Worm (Caenorhabditis elegans): ENCODE results near the gene glb-27.

glb-27 gene

ce11 chrII:8531181-8531759 lies 24.8 kb downstream of the glb-27 start, which contains the start of gene gldi-7:
gldi-7 (minus strand) TSS chrII:8531222.
- TF ChIP-seq efl-1 (optimal IDR thresholded peaks at IDR 0.05) (no peak), efl-1 (GFP tag; optimal IDR thresholded peaks at IDR 0.05 in 1 of 2) (peak in 1 of 2 experiments; percentile 54), blmp-1 (tag; optimal IDR thresholded peaks at IDR 0.05) (peak; percentile 11), Y116A8C.19 (tag; optimal IDR thresholded peaks at IDR 0.05; ENCODE audit: borderline replicate concordance) (no peak), nhr-47 (tag; optimal IDR thresholded peaks at IDR 0.05) (no peak), sptf-1 (tag; optimal IDR thresholded peaks at IDR 0.05) (no peak), unc-130 (tag; optimal IDR thresholded peaks at IDR 0.05) (no peak), pqm-1 (tag; optimal IDR thresholded peaks at IDR 0.05) (no peak), ceh-82 (tag; optimal IDR thresholded peaks at IDR 0.05) (no peak), isw-1 (GFP tag; IDR thresholded peaks at IDR 0.05) (no peak), mab-9 (GFP tag; IDR thresholded peaks at IDR 0.05) (no peak)

- TF ChIP-seq snu-23 (GFP tag; optimal IDR thresholded peaks at IDR 0.05) (peak; percentile 13), lin-39 (tag; optimal IDR thresholded peaks at IDR 0.05) (no peak), snpc-4 (tag; optimal IDR thresholded peaks at IDR 0.05) (no peak), elt-3 (tag; optimal IDR thresholded peaks at IDR 0.05) (peak in 1 of 6 experiments; percentile 29), mep-1 (tag; optimal IDR thresholded peaks at IDR 0.05) (peak; percentile 9), skn-1 (tag; optimal IDR thresholded peaks at IDR 0.05) (no peak), lsy-2 (tag; optimal IDR thresholded peaks at IDR 0.05) (peak in 1 of 2 experiments; percentile 13), blmp-1 (tag; optimal IDR thresholded peaks at IDR 0.05) (peak; percentile 75), nhr-85 (tag) (peak; percentile 60), lin-35 (GFP tag; optimal IDR thresholded peaks at IDR 0.05) (no peak), lin-14 (GFP tag; optimal IDR thresholded peaks at IDR 0.05) (peak; percentile 2)
These were observed 26.8 kb downstream of the glb-27 start for ce11 chrII:8529176-8529698.

ce11 chrII:8525133-8525736 lies 30.8 kb downstream of the glb-27 start, which contains the start of the genes prp-9 and mrps-18B:
prp-9 (minus strand) TSS chrII:8525396.
mrps-18B (plus strand) TSS chrII:8525681.
- TF ChIP-seq hlh-17 (GFP tag; optimal IDR thresholded peaks at IDR 0.05; ENCODE audit: borderline replicate concordance) (no peak), mef-2 (tag; optimal IDR thresholded peaks at IDR 0.05) (no peak), lin-13 (GFP tag; optimal IDR thresholded peaks at IDR 0.05) (no peak), nhr-47 (tag; optimal IDR thresholded peaks at IDR 0.05) (peak; percentile 31), pqm-1 (tag; optimal IDR thresholded peaks at IDR 0.05) (no peak), mep-1 (tag; optimal IDR thresholded peaks at IDR 0.05) (peak; percentile 87), hpl-2 (GFP tag; optimal IDR thresholded peaks at IDR 0.05) (no peak), ceh-63 (GFP tag; optimal IDR thresholded peaks at IDR 0.05) (no peak), alr-1 (tag; optimal IDR thresholded peaks at IDR 0.05; ENCODE audit: borderline replicate concordance) (no peak), rnt-1 (tag; optimal IDR thresholded peaks at IDR 0.05) (peak; percentile 4), grh-1 (GFP tag; IDR thresholded peaks at IDR 0.05) (no peak), fkh-4 (tag; optimal IDR thresholded peaks at IDR 0.05; ENCODE audit: borderline replicate concordance) (no peak), C34B4.2 (tag; optimal IDR thresholded peaks at IDR 0.05) (no peak), Y116A8C.19 (tag; optimal IDR thresholded peaks at IDR 0.05; ENCODE audit: borderline replicate concordance) (no peak), tbx-2 (tag; optimal IDR thresholded peaks at IDR 0.05) (no peak), mab-9 (GFP tag; IDR thresholded peaks at IDR 0.05) (no peak), efl-1 (optimal IDR thresholded peaks at IDR 0.05) (peak; percentile 30 to 53), efl-1 (GFP tag; optimal IDR thresholded peaks at IDR 0.05 in 1 of 2) (peak; percentile 38 to 42), tlp-1 (tag; optimal IDR thresholded peaks at IDR 0.05) (no peak), skn-1 (tag; optimal IDR thresholded peaks at IDR 0.05) (peak; percentile 6), unc-130 (tag; optimal IDR thresholded peaks at IDR 0.05) (peak; percentile 75), aly-2 (tag; optimal IDR thresholded peaks at IDR 0.05) (no peak), lin-39 (tag; optimal IDR thresholded peaks at IDR 0.05) (no peak), F16B12.6 (tag; optimal IDR thresholded peaks at IDR 0.05) (peak; percentile 83), dpl-1 (GFP tag; optimal IDR thresholded peaks at IDR 0.05) (peak in 2 of 3 experiments; percentile 25 to 56), nhr-12 (tag; optimal IDR thresholded peaks at IDR 0.05) (no peak), lin-14 (GFP tag; optimal IDR thresholded peaks at IDR 0.05) (peak; percentile 47), ztf-11 (tag; optimal IDR thresholded peaks at IDR 0.05) (no peak), nhr-237 (tag; optimal IDR thresholded peaks at IDR 0.05) (no peak), nhr-90 (tag; optimal IDR thresholded peaks at IDR 0.05; ENCODE audit: poor library complexity) (peak; percentile 3), egl-13 (tag; optimal IDR thresholded peaks at IDR 0.05) (no peak), jun-1 (tag; optimal IDR thresholded peaks at IDR 0.05) (no peak), pax-3 (tag; optimal IDR thresholded peaks at IDR 0.05) (no peak), lin-15B (tag; optimal IDR thresholded peaks at IDR 0.05) (no peak), C04F5.9 (tag; optimal IDR thresholded peaks at IDR 0.05) (no peak)
